Fruit fly (Drosophila melanogaster): ENCODE measurements around the gene Tcs6.

Gene Tcs6

DNA sequence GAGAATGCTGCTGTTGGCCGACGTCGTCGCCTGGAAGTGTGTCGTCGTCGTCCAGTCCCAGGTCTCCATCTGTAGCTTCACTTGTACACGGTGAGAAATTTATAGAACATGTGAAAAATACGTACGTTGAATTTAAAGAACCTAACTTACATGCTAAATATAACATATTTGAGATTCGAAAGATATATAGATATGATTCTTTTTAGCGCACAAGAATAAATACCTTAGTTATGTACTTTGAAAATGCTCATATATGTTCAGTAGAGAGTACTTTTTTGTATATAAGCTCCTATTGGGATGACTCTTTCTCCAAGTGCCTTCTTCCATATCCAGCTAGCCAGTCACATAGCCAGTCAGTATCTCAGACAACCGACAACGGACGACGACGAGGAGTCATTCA lies 17.2 kb upstream of the Tcs6 start:
- TF ChIP-seq usp (GFP tag; optimal IDR thresholded peaks at IDR 0.05) (no peak), EcR (GFP tag; optimal IDR thresholded peaks at IDR 0.05) (no peak), psq (optimal IDR thresholded peaks at IDR 0.05) (no peak), CG8478 (optimal IDR thresholded peaks at IDR 0.05) (no peak), pan (optimal IDR thresholded peaks at IDR 0.05) (no peak), Dll (optimal IDR thresholded peaks at IDR 0.05) (no peak)

DNA sequence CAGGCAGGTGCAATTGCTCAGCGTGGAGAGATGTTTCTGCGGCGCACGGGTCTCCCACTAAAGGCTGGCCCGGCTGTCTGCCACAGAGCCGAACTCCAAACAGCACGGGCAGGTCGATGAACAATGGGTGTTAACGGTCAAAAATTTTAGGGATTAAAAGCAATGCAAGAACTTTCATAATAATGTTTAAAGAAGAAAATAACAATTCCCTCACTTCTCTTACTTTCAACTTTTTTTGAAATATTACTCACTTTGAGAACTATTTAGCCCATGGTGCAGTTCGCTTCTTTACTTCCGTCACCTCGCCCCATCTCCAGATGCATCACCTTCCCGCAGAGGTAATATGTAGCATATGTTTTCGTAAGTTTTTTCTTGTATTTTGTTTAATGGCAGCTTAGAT lies 14.5 kb upstream of the Tcs6 start:
- TF ChIP-seq usp (GFP tag; optimal IDR thresholded peaks at IDR 0.05), result no peak
- no peak for TF ChIP-seq psq (optimal IDR thresholded peaks at IDR 0.05)
- no peak for TF ChIP-seq pan (optimal IDR thresholded peaks at IDR 0.05)
- TF ChIP-seq CG8478 (optimal IDR thresholded peaks at IDR 0.05), result no peak
- TF ChIP-seq Dll (optimal IDR thresholded peaks at IDR 0.05), result no peak
- TF ChIP-seq EcR (GFP tag; optimal IDR thresholded peaks at IDR 0.05), result no peak

DNA sequence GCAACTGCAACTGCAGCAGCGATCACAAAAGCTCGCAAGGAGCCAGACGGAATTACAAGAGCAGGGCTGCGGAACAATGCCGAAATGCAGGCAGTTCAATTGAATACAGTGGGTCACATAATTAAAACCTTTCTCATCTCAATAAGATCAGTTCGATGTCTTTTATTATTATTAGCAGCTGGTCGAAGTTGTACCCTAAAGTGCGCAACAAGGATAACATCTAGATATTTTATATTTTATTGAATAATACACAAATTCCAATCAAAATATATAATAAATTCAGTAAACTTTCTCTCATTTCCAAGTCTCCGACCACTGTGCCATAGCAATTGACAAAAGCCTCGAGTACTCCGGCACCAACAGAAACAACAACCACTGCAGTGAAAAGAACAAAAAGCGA lies 10.1 kb upstream of the Tcs6 start:
- no peak for TF ChIP-seq pan (optimal IDR thresholded peaks at IDR 0.05)
- TF ChIP-seq usp (GFP tag; optimal IDR thresholded peaks at IDR 0.05), result no peak
- no peak for TF ChIP-seq EcR (GFP tag; optimal IDR thresholded peaks at IDR 0.05)
- TF ChIP-seq psq (optimal IDR thresholded peaks at IDR 0.05), result no peak
- no peak for TF ChIP-seq Dll (optimal IDR thresholded peaks at IDR 0.05)
- TF ChIP-seq CG8478 (optimal IDR thresholded peaks at IDR 0.05), result no peak

DNA sequence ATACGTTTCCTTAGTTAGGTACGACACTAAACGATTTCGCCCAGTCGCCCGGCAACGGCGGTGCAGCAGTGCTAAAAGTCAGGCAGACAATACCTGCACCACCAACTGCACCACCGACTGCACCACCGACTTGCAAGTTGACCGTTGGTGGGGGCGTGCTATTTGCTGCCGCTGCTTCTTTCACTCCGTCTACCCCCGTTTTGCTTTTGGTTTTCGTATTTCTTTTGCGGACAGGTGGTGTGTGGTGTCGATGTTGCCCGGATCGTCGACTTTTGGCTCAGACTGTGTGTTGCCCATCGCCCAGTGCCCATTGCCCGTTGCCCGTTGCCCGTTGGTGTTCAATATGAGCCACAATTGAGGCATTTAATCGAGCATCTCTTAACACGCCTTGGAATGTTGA lies 6.7 kb upstream of the Tcs6 start:
- TF ChIP-seq psq (optimal IDR thresholded peaks at IDR 0.05) (no peak), EcR (GFP tag; optimal IDR thresholded peaks at IDR 0.05) (no peak), Dll (optimal IDR thresholded peaks at IDR 0.05) (no peak), pan (optimal IDR thresholded peaks at IDR 0.05) (no peak), CG8478 (optimal IDR thresholded peaks at IDR 0.05) (no peak), usp (GFP tag; optimal IDR thresholded peaks at IDR 0.05) (no peak)

DNA sequence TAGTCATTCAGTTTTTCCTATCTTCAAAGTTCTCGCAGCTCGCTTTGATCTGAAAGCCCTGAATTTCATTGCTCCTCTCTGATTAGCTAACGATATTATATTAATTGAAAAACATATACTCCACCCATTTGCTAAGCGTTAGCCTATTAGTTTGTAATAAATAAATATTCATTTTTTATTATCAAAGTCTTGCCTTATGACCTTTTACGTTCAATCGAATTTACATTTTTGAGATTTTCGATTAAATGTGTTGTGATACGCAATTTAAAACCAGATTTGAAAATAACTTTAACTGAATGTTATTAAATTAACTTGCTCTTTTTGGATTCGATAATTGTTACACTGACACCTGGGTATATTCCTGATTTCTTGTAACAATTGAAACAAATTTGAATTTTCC lies 4.9 kb upstream of the Tcs6 start, which contains the start of gene CG14551:
TSS of gene CG14551 (minus strand) at position 101 of the 400 bp plus-strand sequence.
- no peak for TF ChIP-seq Dll (optimal IDR thresholded peaks at IDR 0.05)
- TF ChIP-seq usp (GFP tag; optimal IDR thresholded peaks at IDR 0.05), result no peak
- no peak for TF ChIP-seq EcR (GFP tag; optimal IDR thresholded peaks at IDR 0.05)
- TF ChIP-seq CG8478 (optimal IDR thresholded peaks at IDR 0.05), result no peak
- no peak for TF ChIP-seq psq (optimal IDR thresholded peaks at IDR 0.05)
- TF ChIP-seq pan (optimal IDR thresholded peaks at IDR 0.05), result no peak

DNA sequence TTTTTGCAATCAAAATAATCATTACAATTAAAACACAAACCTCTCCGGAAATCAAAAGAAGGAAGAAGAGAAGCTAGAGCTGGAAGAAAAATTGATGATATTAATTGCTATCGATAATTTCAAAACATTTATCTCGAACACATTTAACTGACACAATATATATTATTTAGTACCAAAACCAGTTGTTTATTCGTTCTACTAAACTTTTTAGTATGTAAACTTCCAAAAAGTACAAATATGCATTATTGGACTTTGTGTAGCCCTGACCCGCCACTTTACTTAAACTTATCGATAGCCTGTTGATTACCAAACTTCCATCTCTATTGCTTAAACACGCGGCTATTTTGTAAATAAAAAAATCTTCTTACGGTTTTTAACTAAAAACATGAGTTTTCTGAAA lies 1.2 kb upstream of the Tcs6 start, which contains the start of the genes RpL34a and Trmt61:
TSS of gene RpL34a (minus strand) at position 73 of the 400 bp plus-strand sequence.
TSS of gene Trmt61 (plus strand) at position 302 of the 400 bp plus-strand sequence.
- no peak for TF ChIP-seq CG8478 (optimal IDR thresholded peaks at IDR 0.05)
- TF ChIP-seq EcR (GFP tag; optimal IDR thresholded peaks at IDR 0.05), result no peak
- TF ChIP-seq psq (optimal IDR thresholded peaks at IDR 0.05), result no peak
- no peak for TF ChIP-seq Dll (optimal IDR thresholded peaks at IDR 0.05)
- TF ChIP-seq usp (GFP tag; optimal IDR thresholded peaks at IDR 0.05), result no peak
- TF ChIP-seq pan (optimal IDR thresholded peaks at IDR 0.05), result no peak

DNA sequence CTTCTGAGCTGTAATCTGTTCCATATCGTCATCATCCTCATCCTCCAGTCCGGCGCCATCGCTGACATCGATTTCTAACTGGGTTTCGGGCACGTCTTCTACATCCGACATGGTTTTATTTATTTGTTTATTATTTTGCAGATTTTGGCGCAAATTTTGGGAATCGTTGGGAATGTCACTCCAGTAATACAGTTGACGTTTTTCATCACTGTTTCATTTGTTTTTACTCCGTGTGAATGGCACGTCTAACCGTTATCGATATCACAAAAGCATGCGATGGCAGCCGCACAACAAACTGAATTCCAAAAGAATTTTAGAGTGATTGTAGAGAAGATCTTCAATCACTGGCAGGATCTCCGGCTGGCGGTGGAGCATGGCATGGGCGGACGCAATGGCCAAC lies 1.6 kb downstream of the Tcs6 start, which contains the start of the genes Sld5 and CG14543:
TSS of gene Sld5 (minus strand) at position 167 of the 400 bp plus-strand sequence.
TSS of gene CG14543 (plus strand) at position 250 of the 400 bp plus-strand sequence.
- TF ChIP-seq CG8478 (optimal IDR thresholded peaks at IDR 0.05), result no peak
- no peak for TF ChIP-seq pan (optimal IDR thresholded peaks at IDR 0.05)

DNA sequence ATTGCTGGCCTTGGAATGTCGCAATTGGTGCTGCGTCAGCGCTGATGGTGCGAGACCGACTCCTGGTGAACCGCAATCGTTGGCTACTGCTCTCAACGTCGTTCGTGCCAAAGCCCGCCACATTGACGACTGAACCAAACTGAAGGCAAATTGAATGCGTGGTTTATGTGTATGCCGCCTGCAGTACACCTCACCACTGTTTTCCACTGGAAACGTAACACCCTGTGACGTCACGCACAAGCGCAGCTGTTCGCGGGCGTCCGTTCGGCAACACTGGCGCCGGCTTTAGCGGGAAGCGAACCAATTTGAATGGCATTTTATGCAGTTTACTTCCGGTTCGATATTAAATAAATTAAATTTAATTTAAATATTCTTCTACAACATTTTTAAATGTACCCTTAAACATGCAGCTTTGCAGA lies 2.8 kb downstream of the Tcs6 start, which contains the start of gene Cmpk:
TSS of gene Cmpk (minus strand) at position 225 of the 419 bp plus-strand sequence.
- TF ChIP-seq psq (optimal IDR thresholded peaks at IDR 0.05), result no peak
- TF ChIP-seq usp (GFP tag; optimal IDR thresholded peaks at IDR 0.05), result no peak
- TF ChIP-seq Dll (optimal IDR thresholded peaks at IDR 0.05), result no peak
- no peak for TF ChIP-seq CG8478 (optimal IDR thresholded peaks at IDR 0.05)
- no peak for TF ChIP-seq EcR (GFP tag; optimal IDR thresholded peaks at IDR 0.05)
- TF ChIP-seq pan (optimal IDR thresholded peaks at IDR 0.05), result no peak

DNA sequence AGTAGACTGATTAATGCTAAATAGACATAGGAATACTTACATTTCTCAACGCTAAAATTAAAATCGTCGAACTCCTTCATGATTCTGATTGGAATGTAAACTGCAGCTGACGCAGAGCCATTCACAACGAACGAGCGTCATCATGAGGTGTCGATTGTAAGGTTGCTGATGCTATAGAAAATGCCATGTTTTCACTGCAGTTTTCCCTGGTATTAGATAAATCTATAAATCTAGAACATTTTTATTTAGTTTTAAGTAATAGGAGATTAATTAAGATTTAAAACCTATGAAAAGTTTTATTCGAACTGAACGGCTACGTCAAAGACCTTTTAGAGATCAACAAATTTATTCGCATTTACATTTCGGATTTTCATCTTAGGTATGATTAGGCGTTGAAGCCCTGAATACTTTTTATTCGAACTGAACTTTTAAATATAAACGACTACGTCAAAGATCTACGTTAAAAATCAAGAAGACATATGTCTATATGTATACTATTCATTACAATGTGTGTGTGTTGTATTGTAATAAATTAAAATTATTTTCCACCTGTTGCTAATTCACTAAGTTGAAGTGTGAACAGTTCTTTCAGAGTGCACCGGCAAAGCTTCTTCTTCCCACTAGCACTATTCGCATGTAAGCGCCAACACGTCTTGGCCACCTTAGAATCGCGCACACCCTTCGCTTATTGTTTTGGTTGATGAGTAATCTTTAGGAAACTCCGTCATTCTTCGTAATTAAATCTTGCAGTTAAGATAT lies 5.7 kb downstream of the Tcs6 start, which contains the start of the genes Exo84 and Vps2:
TSS of gene Exo84 (minus strand) at position 108 of the 759 bp plus-strand sequence.
TSS of gene Vps2 (plus strand) at position 672 of the 759 bp plus-strand sequence.
- TF ChIP-seq usp (GFP tag; optimal IDR thresholded peaks at IDR 0.05), result no peak
- TF ChIP-seq CG8478 (optimal IDR thresholded peaks at IDR 0.05), result no peak
- no peak for TF ChIP-seq psq (optimal IDR thresholded peaks at IDR 0.05)
- TF ChIP-seq EcR (GFP tag; optimal IDR thresholded peaks at IDR 0.05), result no peak
- no peak for TF ChIP-seq Dll (optimal IDR thresholded peaks at IDR 0.05)
- TF ChIP-seq pan (optimal IDR thresholded peaks at IDR 0.05), result no peak

DNA sequence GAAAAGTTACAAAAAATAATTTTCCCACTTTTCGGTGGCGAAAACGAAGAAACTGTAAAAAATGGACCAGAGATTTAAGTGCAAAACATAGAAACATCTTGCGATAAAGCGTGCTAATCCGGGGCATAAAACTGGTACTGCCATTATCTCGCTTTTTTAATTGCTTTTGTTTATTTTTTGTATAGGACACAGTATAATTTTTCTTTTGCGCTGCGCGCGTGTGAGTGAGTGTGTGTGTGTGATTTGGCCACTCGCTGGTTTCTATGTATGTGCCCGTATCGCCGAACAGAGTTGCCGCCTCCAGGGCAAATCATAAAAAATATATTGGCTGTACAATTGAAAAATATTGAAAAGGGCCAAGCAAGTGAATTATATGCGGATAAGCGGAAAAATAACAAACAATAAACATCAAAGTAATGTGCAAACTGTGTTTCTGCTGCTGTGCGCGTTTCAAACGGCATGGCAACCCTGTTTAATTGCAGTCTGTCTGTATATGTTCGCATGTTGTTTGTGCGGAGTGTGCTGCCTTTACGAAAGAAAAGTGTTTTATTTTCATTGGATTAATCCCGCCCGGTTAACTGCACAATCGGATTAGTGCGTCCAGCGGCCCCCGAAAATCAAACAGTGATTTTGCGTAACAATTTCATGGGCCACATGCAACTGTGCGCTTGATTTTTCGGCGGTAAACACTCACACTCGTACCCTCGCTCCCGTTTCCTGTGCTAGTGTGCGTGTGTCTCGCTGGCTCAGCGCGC lies 15.7 kb downstream of the Tcs6 start:
- peak; percentile 69 for TF ChIP-seq CG8478 (optimal IDR thresholded peaks at IDR 0.05)
- no peak for TF ChIP-seq EcR (GFP tag; optimal IDR thresholded peaks at IDR 0.05)

DNA sequence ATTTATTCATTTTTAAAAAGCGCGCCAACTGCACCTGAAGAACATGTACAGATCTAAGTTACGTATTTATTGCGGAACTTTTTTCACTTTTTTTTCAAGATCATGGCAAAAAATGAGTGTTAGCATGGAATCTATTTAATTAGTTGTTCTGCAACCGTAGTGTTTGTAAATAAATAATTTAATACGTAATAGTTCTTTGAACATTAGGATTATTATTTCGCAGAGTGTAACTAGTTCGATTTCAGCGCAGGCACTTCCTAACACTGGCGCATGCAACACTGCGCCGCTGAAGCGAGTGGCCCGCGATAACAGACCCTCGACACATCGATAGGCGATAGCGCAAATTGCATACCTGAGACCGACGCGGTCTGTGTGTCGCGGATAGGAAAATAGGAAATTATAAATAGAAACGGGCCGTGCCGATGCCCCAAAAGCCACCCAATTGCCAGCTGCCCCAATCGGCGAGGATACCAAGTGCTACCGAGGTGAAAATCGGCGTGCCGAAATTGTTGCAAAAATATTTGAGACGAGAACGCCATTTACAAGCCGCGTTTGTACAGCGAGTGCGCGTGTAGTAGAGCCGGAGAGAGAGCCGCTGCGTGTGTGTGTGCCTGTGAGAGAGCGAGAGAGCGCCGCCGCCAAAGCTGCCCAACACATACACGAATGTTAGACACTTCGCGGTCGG lies 16.5 kb downstream of the Tcs6 start, which contains the start of gene gro:
TSS of gene gro (plus strand) at position 320 of the 685 bp plus-strand sequence.
- TF ChIP-seq psq (optimal IDR thresholded peaks at IDR 0.05), result no peak
- peak; percentile 78 for TF ChIP-seq Dll (optimal IDR thresholded peaks at IDR 0.05)
- no peak for TF ChIP-seq CG8478 (optimal IDR thresholded peaks at IDR 0.05)
- TF ChIP-seq EcR (GFP tag; optimal IDR thresholded peaks at IDR 0.05), result no peak

All from whole organism.